Fruit fly (Drosophila melanogaster): ENCODE data around the gene CG44227.

Gene CG44227

dm6 chr3R:8705323-8706097 lies 20.5 kb upstream of the CG44227 start (continued):
- no peak for TF ChIP-seq psq (GFP tag; optimal IDR thresholded peaks at IDR 0.05)
- no peak for TF ChIP-seq hbn (GFP tag; IDR thresholded peaks at IDR 0.05; ENCODE audit: partially characterized antibody)
- no peak for TF ChIP-seq CG14441 (GFP tag; IDR thresholded peaks at IDR 0.05)
- TF ChIP-seq Lpt (GFP tag; optimal IDR thresholded peaks at IDR 0.05) = no peak
- TF ChIP-seq Dref (GFP tag; IDR thresholded peaks at IDR 0.05) = no peak
- TF ChIP-seq Asciz (GFP tag; optimal IDR thresholded peaks at IDR 0.05) = no peak
- TF ChIP-seq CG8290 (GFP tag; optimal IDR thresholded peaks at IDR 0.05) = no peak
- no peak for TF ChIP-seq CG8290 (tag; optimal IDR thresholded peaks at IDR 0.05)
- no peak for TF ChIP-seq CG7745 (tag; optimal IDR thresholded peaks at IDR 0.05)
- no peak for TF ChIP-seq Taf1 (GFP tag; IDR thresholded peaks at IDR 0.05)
- no peak for TF ChIP-seq shn (GFP tag; optimal IDR thresholded peaks at IDR 0.05)
- no peak for TF ChIP-seq CG12942 (GFP tag; optimal IDR thresholded peaks at IDR 0.05)
- no peak for TF ChIP-seq pfk (GFP tag; optimal IDR thresholded peaks at IDR 0.05)
- no peak for TF ChIP-seq CG3847 (GFP tag; IDR thresholded peaks at IDR 0.05)
- no peak for TF ChIP-seq toy (GFP tag; IDR thresholded peaks at IDR 0.05)
- TF ChIP-seq ftz-f1 (GFP tag; optimal IDR thresholded peaks at IDR 0.05) = no peak
- no peak for TF ChIP-seq stc (GFP tag; IDR thresholded peaks at IDR 0.05)
- no peak for TF ChIP-seq salm (tag; optimal IDR thresholded peaks at IDR 0.05)
- no peak for TF ChIP-seq CG6272 (GFP tag; IDR thresholded peaks at IDR 0.05)
- no peak for TF ChIP-seq E2f1 (GFP tag; IDR thresholded peaks at IDR 0.05)
- peak; percentile 59 for TF ChIP-seq cg (GFP tag; optimal IDR thresholded peaks at IDR 0.05)
- no peak for TF ChIP-seq CG12299 (tag; optimal IDR thresholded peaks at IDR 0.05)
- no peak for TF ChIP-seq nerfin-1 (tag; optimal IDR thresholded peaks at IDR 0.05)
- no peak for TF ChIP-seq gce (GFP tag; IDR thresholded peaks at IDR 0.05)
- no peak for TF ChIP-seq CG31224 (GFP tag; IDR thresholded peaks at IDR 0.05)
- TF ChIP-seq CG42726 (GFP tag; IDR thresholded peaks at IDR 0.05; ENCODE audit: partially characterized antibody) = no peak
- no peak for TF ChIP-seq phol (tag; optimal IDR thresholded peaks at IDR 0.05)
- no peak for TF ChIP-seq Six4 (GFP tag; optimal IDR thresholded peaks at IDR 0.05)
- no peak for TF ChIP-seq Hr39 (optimal IDR thresholded peaks at IDR 0.05)
- no peak for TF ChIP-seq CoRest (tag; optimal IDR thresholded peaks at IDR 0.05)
- TF ChIP-seq CG18599 (GFP tag; optimal IDR thresholded peaks at IDR 0.05) = peak; percentile 17
- TF ChIP-seq CG13894 (tag; optimal IDR thresholded peaks at IDR 0.05) = no peak
- no peak for TF ChIP-seq Xbp1 (GFP tag; optimal IDR thresholded peaks at IDR 0.05)
- no peak for TF ChIP-seq CG13123 (GFP tag; optimal IDR thresholded peaks at IDR 0.05)
- TF ChIP-seq HHEX (GFP tag; optimal IDR thresholded peaks at IDR 0.05) = no peak
- no peak for TF ChIP-seq CG2116 (GFP tag; optimal IDR thresholded peaks at IDR 0.05)
- no peak for TF ChIP-seq Dbx (GFP tag; IDR thresholded peaks at IDR 0.05)
- no peak for TF ChIP-seq CG10543 (GFP tag; optimal IDR thresholded peaks at IDR 0.05)
- TF ChIP-seq nom (GFP tag; optimal IDR thresholded peaks at IDR 0.05) = peak; percentile 71
- no peak for TF ChIP-seq CG17186 (GFP tag; optimal IDR thresholded peaks at IDR 0.05)
- TF ChIP-seq Nf-YC (tag; optimal IDR thresholded peaks at IDR 0.05) = peak; percentile 91
- TF ChIP-seq CG9817 (tag; optimal IDR thresholded peaks at IDR 0.05) = no peak
- no peak for TF ChIP-seq eyg (GFP tag; optimal IDR thresholded peaks at IDR 0.05)
- no peak for TF ChIP-seq NFAT (GFP tag; IDR thresholded peaks at IDR 0.05)
- TF ChIP-seq crol (GFP tag; IDR thresholded peaks at IDR 0.05) = 0 out of 2 replicates have a peak, but pooled peaks have one; percentile 24
- no peak for TF ChIP-seq croc (GFP tag; conservative IDR thresholded peaks at IDR 0.05)
- no peak for TF ChIP-seq CG30020 (tag; optimal IDR thresholded peaks at IDR 0.05)
- TF ChIP-seq CG11398 (GFP tag; optimal IDR thresholded peaks at IDR 0.05) = no peak
- TF ChIP-seq CG17385 (GFP tag; optimal IDR thresholded peaks at IDR 0.05) = no peak
- no peak for TF ChIP-seq luna (GFP tag; optimal IDR thresholded peaks at IDR 0.05)
- TF ChIP-seq CG4707 (GFP tag; optimal IDR thresholded peaks at IDR 0.05) = no peak
